Worm (Caenorhabditis elegans) whole organism, early embryonic: Measurements from ENCODE around the gene F01D5.10.
A peak's percentile ranks its signal among the peaks of the same experiment; 100 is the strongest.

Experiments
- B0310.2 ChIP-seq: sonication (generic microtip); optimal IDR thresholded peaks from 2 replicates; lab custom pipeline; 2016; ENCODE audit warnings: mild to moderate bottlenecking, missing genetic modification characterization, missing compliant biosample characterization
- F13C5.2 ChIP-seq: sonication (generic microtip); optimal IDR thresholded peaks from 2 replicates; lab custom pipeline; 2017; ENCODE audit warnings: mild to moderate bottlenecking, missing genetic modification characterization, inconsistent platforms, missing compliant biosample characterization
- aly-1 ChIP-seq: sonication (generic microtip); optimal IDR thresholded peaks from 2 replicates; lab custom pipeline; 2016; ENCODE audit warnings: missing genetic modification characterization, missing compliant biosample characterization
- ama-1 ChIP-seq: fragments of 150-350 bp; optimal IDR thresholded peaks from 2 replicates; lab custom pipeline; 2014
- ceh-13 ChIP-seq: fragments of 200-800 bp; sonication (Bioruptor generic); optimal IDR thresholded peaks from 2 replicates; lab custom pipeline; 2018; ENCODE audit warnings: mild to moderate bottlenecking, missing genetic modification characterization, missing compliant biosample characterization
- ceh-36 ChIP-seq: sonication (generic microtip); optimal IDR thresholded peaks from 2 replicates; lab custom pipeline; 2016; ENCODE audit warnings: missing genetic modification characterization, inconsistent platforms, missing compliant biosample characterization
- ets-7 ChIP-seq: sonication (generic microtip); optimal IDR thresholded peaks from 2 replicates; lab custom pipeline; 2016; ENCODE audit warnings: missing genotype, missing genetic modification characterization, missing compliant biosample characterization
- flt-1 ChIP-seq: fragments of 200-800 bp; sonication (Bioruptor generic); IDR thresholded peaks from 2 replicates; pipeline ENCODE4 v1.3.6; 2022; ENCODE audit warnings: missing genetic modification characterization, missing compliant biosample characterization
- hmbx-1 ChIP-seq: sonication (generic microtip); optimal IDR thresholded peaks from 2 replicates; lab custom pipeline; 2016; ENCODE audit warnings: mild to moderate bottlenecking, missing genetic modification characterization, missing compliant biosample characterization
- hmg-4 ChIP-seq: fragments of 200-800 bp; sonication (Bioruptor generic); optimal IDR thresholded peaks from 2 replicates; lab custom pipeline; 2018; ENCODE audit warnings: mild to moderate bottlenecking, missing genetic modification characterization, missing compliant biosample characterization
- hnd-1 ChIP-seq: sonication (generic microtip); optimal IDR thresholded peaks from 2 replicates; lab custom pipeline; 2016; ENCODE audit warnings: missing genetic modification characterization, missing compliant biosample characterization
- pes-1 ChIP-seq: fragments of 200-800 bp; sonication (Bioruptor generic); IDR thresholded peaks from 2 replicates; pipeline ENCODE4 v1.3.6; 2022; ENCODE audit warnings: missing genetic modification reagents, missing genetic modification characterization, missing compliant biosample characterization
- scrt-1 ChIP-seq: fragments of 200-800 bp; sonication (Bioruptor generic); IDR thresholded peaks from 2 replicates; pipeline ENCODE4 v1.3.6; 2022; ENCODE audit warnings: missing genetic modification characterization, missing compliant biosample characterization
- sea-1 ChIP-seq: fragments of 200-800 bp; sonication (Bioruptor generic); conservative IDR thresholded peaks from 2 replicates; pipeline ENCODE4 v1.3.6; 2022; ENCODE audit warnings: missing genetic modification characterization, missing compliant biosample characterization
- tbx-11 ChIP-seq: fragments of 200-800 bp; sonication (Bioruptor generic); IDR thresholded peaks from 2 replicates; pipeline ENCODE4 v1.3.6; 2022; ENCODE audit warnings: missing genetic modification characterization, missing compliant biosample characterization
- tbx-37 ChIP-seq: fragments of 200-800 bp; sonication (Bioruptor generic); conservative IDR thresholded peaks from 2 replicates; pipeline ENCODE4 v1.3.6; 2022; ENCODE audit warnings: missing genetic modification reagents, missing genetic modification characterization, missing compliant biosample characterization
- tra-4 ChIP-seq: sonication (generic microtip); optimal IDR thresholded peaks from 2 replicates; lab custom pipeline; 2017; ENCODE audit warnings: missing genetic modification characterization, missing compliant biosample characterization

The F01D5.10 gene

DNA sequence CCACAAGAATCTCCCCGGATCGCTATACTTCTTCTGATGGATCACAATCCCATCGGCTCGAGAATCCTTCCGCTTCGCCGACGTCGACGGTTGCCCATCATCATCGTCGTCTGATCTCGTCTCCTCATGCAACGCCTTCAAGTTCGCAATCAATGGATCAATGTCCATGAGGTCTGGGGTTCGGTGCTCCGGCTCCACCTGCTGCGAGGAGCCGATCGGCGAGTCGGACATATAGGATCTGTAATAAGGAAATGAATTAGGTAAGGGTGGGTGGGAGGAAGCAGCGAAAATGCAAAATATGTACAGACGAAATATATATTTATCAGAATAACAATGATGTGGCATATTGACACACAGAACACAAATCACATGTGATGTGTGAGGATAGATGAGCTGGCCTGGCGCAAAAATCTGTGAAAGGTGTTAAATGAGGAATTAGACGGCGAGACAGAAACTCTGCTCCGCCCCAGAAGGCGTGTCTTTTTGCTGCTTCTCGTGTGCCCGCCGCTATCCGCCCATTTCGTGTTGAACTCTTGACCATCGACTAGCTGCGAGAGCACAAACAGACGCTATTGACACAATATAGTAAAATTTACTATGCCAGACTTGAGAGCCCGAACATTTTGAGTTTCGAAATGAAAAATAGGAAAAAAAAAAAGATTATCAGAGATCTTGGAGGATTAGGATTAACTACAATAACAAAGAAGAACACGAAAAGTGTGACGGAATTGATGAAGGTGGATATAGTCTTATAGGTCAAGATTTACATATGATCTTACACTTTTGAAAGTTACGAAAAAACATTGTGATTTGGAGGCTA is 16.6 kb upstream of the F01D5.10 start:
- TF ChIP-seq tbx-37 (GFP tag; lab: Robert Waterston, UW) (no peak), hnd-1 (tag; lab: Kevin White, UChicago) (no peak), scrt-1 (GFP tag; lab: Robert Waterston, UW) (no peak), hmg-4 (GFP tag; lab: Kevin White, UChicago) (no peak)

- TF ChIP-seq ceh-36 (tag; lab: Kevin White, UChicago), result peak; percentile 73
- no peak for TF ChIP-seq sea-1 (GFP tag; lab: Robert Waterston, UW)
- no peak for TF ChIP-seq ama-1 (lab: Kevin White, UChicago)
Measured at ce11 chrII:14036724-14037483, 15.8 kb upstream of the F01D5.10 start.

DNA sequence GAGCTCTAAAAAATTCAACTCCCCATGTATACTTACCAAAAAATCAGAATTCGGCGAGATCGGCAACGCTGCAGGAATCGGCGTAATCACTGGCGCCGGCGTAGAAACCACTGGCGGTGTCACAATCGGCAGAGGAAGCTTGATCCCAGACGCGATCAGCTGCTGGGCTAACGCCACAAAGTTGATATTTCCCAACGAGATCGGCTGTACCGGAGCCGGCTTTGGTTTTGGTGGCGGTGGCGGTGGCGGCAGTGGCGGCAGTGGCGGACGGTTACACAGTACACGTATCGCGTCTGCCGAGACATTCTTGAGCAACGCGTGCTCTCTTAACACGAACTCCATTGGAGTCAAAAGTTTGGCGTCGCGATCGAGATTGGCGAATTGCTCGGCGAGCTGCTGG is 13.4 kb upstream of the F01D5.10 start:
- TF ChIP-seq ets-7 (tag; lab: Kevin White, UChicago), result no peak
- TF ChIP-seq pes-1, result no peak
- TF ChIP-seq ama-1 (lab: Kevin White, UChicago), result no peak
- TF ChIP-seq hmg-4 (GFP tag; lab: Kevin White, UChicago), result no peak
- TF ChIP-seq sea-1 (GFP tag; lab: Robert Waterston, UW), result no peak
- no peak for TF ChIP-seq ceh-36 (tag; lab: Kevin White, UChicago)

DNA sequence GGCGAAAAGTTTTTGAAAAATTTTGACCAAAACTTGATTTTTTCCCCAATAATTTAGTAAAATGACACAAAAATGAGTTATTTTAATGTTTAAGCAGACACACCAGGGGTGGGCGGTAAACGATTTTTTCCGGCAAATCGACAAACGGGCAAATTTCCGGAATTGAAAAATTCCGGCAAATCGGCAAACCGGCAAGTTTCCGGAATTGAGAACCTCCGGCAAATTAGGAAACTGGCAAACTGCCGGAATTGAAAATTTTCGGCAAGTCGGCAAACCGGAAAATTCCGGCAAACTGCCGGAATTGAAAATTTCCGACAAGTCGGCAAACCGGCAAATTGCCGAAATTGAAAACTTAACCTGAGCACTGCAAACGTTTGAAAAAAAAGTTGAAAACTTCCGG is 11.6 kb upstream of the F01D5.10 start:
- TF ChIP-seq tbx-11 (GFP tag; lab: Robert Waterston, UW) (no peak), tbx-37 (GFP tag; lab: Robert Waterston, UW) (no peak), hmg-4 (GFP tag; lab: Kevin White, UChicago) (no peak), hmbx-1 (tag; lab: Kevin White, UChicago) (no peak), ama-1 (lab: Kevin White, UChicago) (no peak), scrt-1 (GFP tag; lab: Robert Waterston, UW) (no peak), ceh-13 (no peak), ceh-36 (tag; lab: Kevin White, UChicago) (no peak), F13C5.2 (tag; lab: Kevin White, UChicago) (no peak), hnd-1 (tag; lab: Kevin White, UChicago) (no peak), B0310.2 (tag; lab: Kevin White, UChicago) (no peak), pes-1 (no peak), flt-1 (GFP tag; lab: Robert Waterston, UW) (no peak)

DNA sequence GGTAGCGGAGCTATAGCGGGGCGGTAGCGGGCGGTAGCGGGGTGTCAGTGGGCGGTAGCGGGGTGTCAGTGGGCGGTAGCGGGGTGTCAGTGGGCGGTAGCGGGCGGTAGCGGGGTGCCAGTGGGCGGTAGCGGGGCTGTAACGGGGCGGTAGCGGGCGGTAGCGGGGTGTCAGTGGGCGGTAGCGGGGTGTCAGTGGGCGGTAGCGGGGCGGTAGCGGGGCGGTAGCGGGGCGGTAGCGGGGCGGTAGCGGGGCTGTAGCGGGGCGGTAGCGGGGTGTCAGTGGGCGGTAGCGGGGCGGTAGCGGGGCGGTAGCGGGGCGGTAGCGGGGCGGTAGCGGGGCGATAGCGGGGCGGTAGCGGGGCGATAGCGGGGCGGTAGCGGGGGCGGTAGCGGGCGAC is 1.5 kb downstream of the F01D5.10 start:
- TF ChIP-seq tbx-37 (GFP tag; lab: Robert Waterston, UW) (peak; percentile 37), tbx-11 (GFP tag; lab: Robert Waterston, UW) (peak; percentile 63; the same call in 1 of the 2 replicates), hmg-4 (GFP tag; lab: Kevin White, UChicago) (peak; percentile 36), sea-1 (GFP tag; lab: Robert Waterston, UW) (0 out of 2 replicates have a peak, but pooled peaks have one; percentile 51), scrt-1 (GFP tag; lab: Robert Waterston, UW) (0 out of 2 replicates have a peak, but pooled peaks have one; percentile 43), pes-1 (peak; percentile 68; the same call in 1 of the 2 replicates)

DNA sequence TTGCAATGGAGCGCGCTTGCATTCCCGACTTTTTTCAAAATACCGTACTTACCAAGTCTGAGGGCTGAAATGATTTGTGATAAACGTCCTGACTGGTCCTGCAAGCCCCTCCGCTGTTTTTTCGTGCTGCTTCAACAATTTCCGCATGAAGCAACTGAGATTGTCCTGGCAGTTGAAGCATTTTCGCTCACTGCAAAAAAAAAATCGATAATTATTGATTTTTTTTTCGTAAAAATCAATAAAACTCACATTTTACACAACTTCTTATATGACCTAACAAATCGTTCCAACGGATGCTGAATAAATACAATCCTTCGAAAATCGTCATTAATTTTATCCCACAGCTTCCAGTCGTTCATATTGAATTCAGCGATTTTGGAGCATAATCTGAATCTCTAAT is 2.2 kb downstream of the F01D5.10 start:
- no peak for TF ChIP-seq ets-7 (tag; lab: Kevin White, UChicago)
- no peak for TF ChIP-seq sea-1 (GFP tag; lab: Robert Waterston, UW)
- TF ChIP-seq scrt-1 (GFP tag; lab: Robert Waterston, UW), result no peak
- TF ChIP-seq hmg-4 (GFP tag; lab: Kevin White, UChicago), result no peak
- TF ChIP-seq B0310.2 (tag; lab: Kevin White, UChicago), result no peak
- TF ChIP-seq hnd-1 (tag; lab: Kevin White, UChicago), result no peak
- no peak for TF ChIP-seq ceh-13
- no peak for TF ChIP-seq tra-4 (tag; lab: Kevin White, UChicago)
- TF ChIP-seq tbx-11 (GFP tag; lab: Robert Waterston, UW), result no peak
- TF ChIP-seq pes-1, result no peak
- TF ChIP-seq aly-1 (tag; lab: Kevin White, UChicago), result no peak
- TF ChIP-seq F13C5.2 (tag; lab: Kevin White, UChicago), result no peak
- TF ChIP-seq hmbx-1 (tag; lab: Kevin White, UChicago), result no peak
- no peak for TF ChIP-seq tbx-37 (GFP tag; lab: Robert Waterston, UW)
- no peak for TF ChIP-seq ceh-36 (tag; lab: Kevin White, UChicago)
- no peak for TF ChIP-seq ama-1 (lab: Kevin White, UChicago)
- no peak for TF ChIP-seq flt-1 (GFP tag; lab: Robert Waterston, UW)

- TF ChIP-seq flt-1 (GFP tag; lab: Robert Waterston, UW) (no peak), F13C5.2 (tag; lab: Kevin White, UChicago) (peak; percentile 24), hmg-4 (GFP tag; lab: Kevin White, UChicago) (peak; percentile 68), hnd-1 (tag; lab: Kevin White, UChicago) (no peak), B0310.2 (tag; lab: Kevin White, UChicago) (no peak), ama-1 (lab: Kevin White, UChicago) (peak; percentile 78)
Measured at ce11 chrII:14018192-14018591, 2.9 kb downstream of the F01D5.10 start.
